Fruit fly (Drosophila melanogaster) whole organism, pupa: Measurements from ENCODE around the gene Srp19.

Experiments
- CG10348 ChIP-seq: fragments of 200-800 bp; sonication (Bioruptor generic); IDR thresholded peaks from 2 replicates; pipeline ENCODE4 v1.3.6; 2022; ENCODE audit warnings: missing biosample characterization, missing genetic modification characterization
- CG12605 ChIP-seq: fragments of 200-800 bp; sonication (Bioruptor generic); IDR thresholded peaks from 2 replicates; pipeline ENCODE4 v1.3.6; 2022; ENCODE audit warnings: missing biosample characterization, missing genetic modification characterization
- CG13204 ChIP-seq: fragments of 200-800 bp; sonication (Bioruptor generic); optimal IDR thresholded peaks from 2 replicates; lab custom pipeline; 2018; ENCODE audit warnings: missing biosample characterization, mild to moderate bottlenecking, missing genetic modification characterization, moderate library complexity
- CG14655 ChIP-seq: fragments of 200-800 bp; sonication (Bioruptor generic); optimal IDR thresholded peaks from 3 replicates; lab custom pipeline; 2017; ENCODE audit warnings: mild to moderate bottlenecking, missing biosample characterization, missing genetic modification reagents, missing genetic modification characterization
- CG15710 ChIP-seq: fragments of 200-800 bp; sonication (Bioruptor generic); optimal IDR thresholded peaks from 2 replicates; lab custom pipeline; 2018; ENCODE audit warnings: missing biosample characterization, mild to moderate bottlenecking, missing genetic modification characterization, moderate library complexity
- CG17806 ChIP-seq: fragments of 200-800 bp; sonication (Bioruptor generic); optimal IDR thresholded peaks from 2 replicates; lab custom pipeline; 2018; ENCODE audit warnings: missing biosample characterization, mild to moderate bottlenecking, missing genetic modification characterization, moderate library complexity
- CG32121 ChIP-seq: fragments of 200-800 bp; sonication (Bioruptor generic); IDR thresholded peaks from 2 replicates; pipeline ENCODE4 v1.3.6; 2022; ENCODE audit warnings: missing biosample characterization, missing genetic modification characterization
- CG34367 ChIP-seq: fragments of 200-800 bp; sonication (Bioruptor generic); optimal IDR thresholded peaks from 2 replicates; lab custom pipeline; 2018; ENCODE audit warnings: missing biosample characterization, mild to moderate bottlenecking, missing genetic modification characterization
- CG4496 ChIP-seq: fragments of 200-800 bp; sonication (Bioruptor generic); IDR thresholded peaks from 3 replicates; pipeline ENCODE4 v1.3.6; 2022; ENCODE audit warnings: missing biosample characterization, missing genetic modification characterization
- CG8159 ChIP-seq: fragments of 200-800 bp; sonication (Bioruptor generic); optimal IDR thresholded peaks from 3 replicates; lab custom pipeline; 2018; ENCODE audit warnings: missing biosample characterization, mild to moderate bottlenecking, missing genetic modification characterization, moderate library complexity
- CG8301 ChIP-seq: fragments of 200-800 bp; sonication (Bioruptor generic); optimal IDR thresholded peaks from 2 replicates; lab custom pipeline; 2018; ENCODE audit warnings: missing biosample characterization, mild to moderate bottlenecking, missing genetic modification characterization
- CG9948 ChIP-seq: fragments of 200-800 bp; sonication (Bioruptor generic); optimal IDR thresholded peaks from 2 replicates; lab custom pipeline; 2018; ENCODE audit warnings: missing biosample characterization, mild to moderate bottlenecking, missing genetic modification characterization, moderate library complexity
- D1 ChIP-seq: fragments of 200-800 bp; sonication (Bioruptor generic); optimal IDR thresholded peaks from 2 replicates; lab custom pipeline; 2018; ENCODE audit warnings: missing biosample characterization, mild to moderate bottlenecking, missing genetic modification characterization, moderate library complexity
- EcR ChIP-seq: fragments of 200-800 bp; sonication (Bioruptor generic); optimal IDR thresholded peaks from 3 replicates; lab custom pipeline; 2019; ENCODE audit warnings: missing biosample characterization, missing genetic modification characterization, mild to moderate bottlenecking, moderate library complexity, missing genetic modification reagents
- Ets98B ChIP-seq: fragments of 200-800 bp; sonication (Bioruptor generic); IDR thresholded peaks from 2 replicates; pipeline ENCODE4 v1.3.6; 2022; ENCODE audit warnings: missing biosample characterization, missing genetic modification characterization
- Pif1A ChIP-seq: fragments of 200-800 bp; sonication (Bioruptor generic); optimal IDR thresholded peaks from 3 replicates; lab custom pipeline; 2016; ENCODE audit warnings: missing biosample characterization, missing genetic modification characterization
- Pif1B ChIP-seq: fragments of 200-800 bp; sonication (Bioruptor generic); optimal IDR thresholded peaks from 3 replicates; lab custom pipeline; 2016; ENCODE audit warnings: missing biosample characterization, missing genetic modification characterization
- Snoo ChIP-seq: fragments of 200-800 bp; sonication (Bioruptor generic); optimal IDR thresholded peaks from 3 replicates; lab custom pipeline; 2017; ENCODE audit warnings: missing biosample characterization, mild to moderate bottlenecking, missing genetic modification characterization, inconsistent platforms
- fd96Ca ChIP-seq: fragments of 200-800 bp; sonication (Bioruptor generic); IDR thresholded peaks from 3 replicates; pipeline ENCODE4 v1.3.6; 2022; ENCODE audit warnings: missing biosample characterization, missing genetic modification characterization
- gl ChIP-seq: fragments of 200-800 bp; sonication (Bioruptor generic); optimal IDR thresholded peaks from 2 replicates; lab custom pipeline; 2018; ENCODE audit warnings: missing biosample characterization, mild to moderate bottlenecking, missing genetic modification characterization
- rn ChIP-seq: fragments of 200-800 bp; sonication (Bioruptor generic); IDR thresholded peaks from 2 replicates; pipeline ENCODE4 v1.3.6; 2022; ENCODE audit warnings: missing biosample characterization, missing genetic modification characterization

The Srp19 gene

dm6 chr3L:7368934-7369333 is 21.1 kb upstream of the Srp19 start, which contains the start of gene Sh3beta:
Sh3beta (minus strand) TSS chr3L:7369260.
- TF ChIP-seq Pif1B (GFP tag; lab: Kevin White, UChicago): no peak
- no peak for TF ChIP-seq CG8159 (tag; lab: Kevin White, UChicago)
- no peak for TF ChIP-seq CG9948
- TF ChIP-seq CG32121 (GFP tag; lab: Robert Waterston, UW): no peak
- no peak for TF ChIP-seq CG15710 (tag; lab: Kevin White, UChicago)
- no peak for TF ChIP-seq Pif1A (GFP tag; lab: Kevin White, UChicago)
- no peak for TF ChIP-seq gl (tag; lab: Kevin White, UChicago)
- no peak for TF ChIP-seq CG14655 (GFP tag; lab: Kevin White, UChicago)
- no peak for TF ChIP-seq CG8301 (tag; lab: Kevin White, UChicago)
- TF ChIP-seq CG17806 (tag; lab: Kevin White, UChicago): no peak
- TF ChIP-seq Ets98B (GFP tag; lab: Robert Waterston, UW): no peak

dm6 chr3L:7367798-7368678 is 20.2 kb upstream of the Srp19 start:
- TF ChIP-seq CG8301 (tag; lab: Kevin White, UChicago) (peak; percentile 33), Pif1B (GFP tag; lab: Kevin White, UChicago) (peak; percentile 18), fd96Ca (GFP tag; lab: Robert Waterston, UW) (no peak), CG8159 (tag; lab: Kevin White, UChicago) (peak; percentile 41), Ets98B (GFP tag; lab: Robert Waterston, UW) (no peak), gl (tag; lab: Kevin White, UChicago) (no peak), CG32121 (GFP tag; lab: Robert Waterston, UW) (peak; percentile 43; the same call in 1 of the 2 replicates), CG10348 (GFP tag; lab: Robert Waterston, UW) (no peak), CG14655 (GFP tag; lab: Kevin White, UChicago) (no peak), D1 (tag; lab: Kevin White, UChicago) (no peak), CG13204 (GFP tag; lab: Kevin White, UChicago) (no peak), CG12605 (GFP tag; lab: Robert Waterston, UW) (no peak), CG17806 (tag; lab: Kevin White, UChicago) (no peak), EcR (peak; percentile 93), CG4496 (peak; percentile 60; the same call in 2 of the 3 replicates), CG34367 (tag; lab: Kevin White, UChicago) (no peak), rn (GFP tag; lab: Robert Waterston, UW) (no peak), CG15710 (tag; lab: Kevin White, UChicago) (no peak), Pif1A (GFP tag; lab: Kevin White, UChicago) (peak; percentile 18), CG9948 (no peak), Snoo (tag; lab: Kevin White, UChicago) (peak; percentile 16)

- TF ChIP-seq CG17806 (tag; lab: Kevin White, UChicago) (no peak), gl (tag; lab: Kevin White, UChicago) (no peak), CG34367 (tag; lab: Kevin White, UChicago) (no peak), EcR (no peak), Pif1B (GFP tag; lab: Kevin White, UChicago) (no peak), D1 (tag; lab: Kevin White, UChicago) (no peak), CG8159 (tag; lab: Kevin White, UChicago) (no peak), CG4496 (no peak), Ets98B (GFP tag; lab: Robert Waterston, UW) (no peak), CG15710 (tag; lab: Kevin White, UChicago) (no peak), CG10348 (GFP tag; lab: Robert Waterston, UW) (no peak), Snoo (tag; lab: Kevin White, UChicago) (no peak), CG13204 (GFP tag; lab: Kevin White, UChicago) (no peak), Pif1A (GFP tag; lab: Kevin White, UChicago) (no peak), fd96Ca (GFP tag; lab: Robert Waterston, UW) (no peak)
- TF ChIP-seq, all 21 proteins: peak for 0
Measured at dm6 chr3L:7364717-7365278, 17.0 kb upstream of the Srp19 start.

- TF ChIP-seq gl (tag; lab: Kevin White, UChicago) (peak; percentile 4), CG8159 (tag; lab: Kevin White, UChicago) (no peak), D1 (tag; lab: Kevin White, UChicago) (no peak), CG34367 (tag; lab: Kevin White, UChicago) (no peak), Pif1B (GFP tag; lab: Kevin White, UChicago) (peak; percentile 61), CG17806 (tag; lab: Kevin White, UChicago) (no peak), CG13204 (GFP tag; lab: Kevin White, UChicago) (no peak), CG9948 (peak; percentile 16), CG14655 (GFP tag; lab: Kevin White, UChicago) (no peak), rn (GFP tag; lab: Robert Waterston, UW) (no peak), CG4496 (peak; percentile 81), Pif1A (GFP tag; lab: Kevin White, UChicago) (peak; percentile 75), CG15710 (tag; lab: Kevin White, UChicago) (no peak), CG12605 (GFP tag; lab: Robert Waterston, UW) (peak; percentile 83), CG8301 (tag; lab: Kevin White, UChicago) (peak; percentile 26), fd96Ca (GFP tag; lab: Robert Waterston, UW) (peak; percentile 79; the same call in 2 of the 3 replicates), Ets98B (GFP tag; lab: Robert Waterston, UW) (peak; percentile 94)
Measured at dm6 chr3L:7361095-7361522, 13.3 kb upstream of the Srp19 start.
